Fruit fly (Drosophila melanogaster) whole organism, embryonic: ENCODE measurements around the gene Mkp3.

Experiments used
- ATbp ChIP-seq: fragments of 200-800 bp; sonication (Bioruptor generic); optimal IDR thresholded peaks from 2 replicates; lab custom pipeline; 2017; ENCODE audit warnings: missing biosample characterization, mild to moderate bottlenecking, missing genetic modification characterization, missing genetic modification reagents
- Awh ChIP-seq: fragments of 200-800 bp; sonication (Bioruptor generic); IDR thresholded peaks from 2 replicates; pipeline ENCODE4, ENCODE4 v1.3.6; 2022; ENCODE audit warnings: missing biosample characterization, missing genetic modification characterization
- BtbVII ChIP-seq: fragments of 200-800 bp; sonication (Bioruptor generic); optimal IDR thresholded peaks from 3 replicates; lab custom pipeline; 2017; ENCODE audit warnings: missing biosample characterization, mild to moderate bottlenecking, missing genetic modification characterization
- CG10654 ChIP-seq: fragments of 200-800 bp; sonication (Bioruptor generic); optimal IDR thresholded peaks from 2 replicates; lab custom pipeline; 2016; ENCODE audit warnings: missing biosample characterization, missing genetic modification characterization
- CG12391 ChIP-seq: fragments of 200-800 bp; sonication (Bioruptor generic); optimal IDR thresholded peaks from 3 replicates; lab custom pipeline; 2018; ENCODE audit warnings: missing biosample characterization, mild to moderate bottlenecking, missing genetic modification characterization, moderate library complexity
- CG12942 ChIP-seq: fragments of 200-800 bp; sonication (Bioruptor generic); optimal IDR thresholded peaks from 3 replicates; lab custom pipeline; 2016; ENCODE audit warnings: missing biosample characterization, missing genetic modification characterization
- CG13287 ChIP-seq: fragments of 200-800 bp; sonication (Bioruptor generic); IDR thresholded peaks from 2 replicates; pipeline ENCODE4 v1.3.6; 2022; ENCODE audit warnings: missing biosample characterization, missing genetic modification characterization; ENCODE audit not compliant: partially characterized antibody
- CG14050 ChIP-seq: fragments of 200-800 bp; sonication (Bioruptor generic); IDR thresholded peaks from 3 replicates; pipeline ENCODE4 v1.3.6; 2022; ENCODE audit warnings: missing biosample characterization, missing genetic modification characterization
- CG14965 ChIP-seq: fragments of 200-800 bp; sonication (Bioruptor generic); optimal IDR thresholded peaks from 2 replicates; lab custom pipeline; 2016; ENCODE audit warnings: missing biosample characterization, missing genetic modification characterization, borderline replicate concordance
- CG17361 ChIP-seq: fragments of 200-800 bp; sonication (Bioruptor generic); IDR thresholded peaks from 3 replicates; pipeline ENCODE4 v1.3.6; 2022; ENCODE audit warnings: missing biosample characterization, missing genetic modification characterization
- CG17612 ChIP-seq: fragments of 200-800 bp; sonication (Bioruptor generic); IDR thresholded peaks from 2 replicates; pipeline ENCODE4 v1.3.6; 2022; ENCODE audit warnings: missing biosample characterization, missing genetic modification characterization
- CG1792 ChIP-seq: fragments of 200-800 bp; sonication (Bioruptor generic); optimal IDR thresholded peaks from 2 replicates; lab custom pipeline; 2016; ENCODE audit warnings: missing biosample characterization, missing genetic modification characterization
- CG18476 ChIP-seq: fragments of 200-800 bp; sonication (Bioruptor generic); optimal IDR thresholded peaks from 2 replicates; lab custom pipeline; 2016; ENCODE audit warnings: missing biosample characterization, mild to moderate bottlenecking, missing genetic modification characterization
- CG2199 ChIP-seq: fragments of 200-800 bp; sonication (Bioruptor generic); IDR thresholded peaks from 3 replicates; pipeline ENCODE4 v1.3.6; 2022; ENCODE audit warnings: missing biosample characterization, missing genetic modification characterization
- CG2712 ChIP-seq: fragments of 200-800 bp; optimal IDR thresholded peaks from 3 replicates; lab custom pipeline; 2019; ENCODE audit warnings: missing biosample characterization, mild to moderate bottlenecking, missing genetic modification characterization, moderate library complexity
- CG4707 ChIP-seq: fragments of 200-800 bp; sonication (Bioruptor generic); optimal IDR thresholded peaks from 2 replicates; lab custom pipeline; 2018; ENCODE audit warnings: missing biosample characterization, mild to moderate bottlenecking, missing genetic modification characterization, moderate library complexity
- CG4820 ChIP-seq: fragments of 200-800 bp; sonication (Bioruptor generic); optimal IDR thresholded peaks from 3 replicates; lab custom pipeline; 2016; ENCODE audit warnings: missing biosample characterization, missing genetic modification characterization
- CG8290 ChIP-seq, 3 experiments: fragments of 200-800 bp; sonication (Bioruptor generic); optimal IDR thresholded peaks; 2 replicates each; lab custom pipeline; 2016 to 2019; ENCODE audit warnings: missing biosample characterization in 3 of 3, missing genetic modification characterization in 3 of 3, mild to moderate bottlenecking in 2 of 3, moderate library complexity in 1 of 3
- CG9932 ChIP-seq: fragments of 200-800 bp; sonication (Bioruptor generic); IDR thresholded peaks from 2 replicates; pipeline ENCODE4 v1.3.6; 2022; ENCODE audit warnings: missing biosample characterization, missing genetic modification characterization
- CoRest ChIP-seq: fragments of 200-800 bp; sonication (Bioruptor generic); optimal IDR thresholded peaks from 3 replicates; lab custom pipeline; 2018; ENCODE audit warnings: missing biosample characterization, mild to moderate bottlenecking, missing genetic modification characterization, moderate library complexity
- Dad ChIP-seq: fragments of 200-800 bp; sonication (Bioruptor generic); optimal IDR thresholded peaks from 3 replicates; lab custom pipeline; 2016; ENCODE audit warnings: missing biosample characterization, missing genetic modification characterization
- Dfd ChIP-seq, 2 experiments: fragments of >200 bp; optimal IDR thresholded peaks; 2 replicates each; lab custom pipeline; 2017; ENCODE audit warnings: missing biosample characterization in 2 of 2, missing genetic modification characterization in 2 of 2
- Dip3 ChIP-seq: fragments of 200-800 bp; sonication (Bioruptor generic); optimal IDR thresholded peaks from 3 replicates; lab custom pipeline; 2016; ENCODE audit warnings: missing biosample characterization, missing genetic modification characterization
- Doc3 ChIP-seq: fragments of 200-800 bp; sonication (Bioruptor generic); IDR thresholded peaks from 3 replicates; pipeline ENCODE4 v1.3.6; 2022; ENCODE audit warnings: missing biosample characterization, missing genetic modification characterization; ENCODE audit not compliant: partially characterized antibody
- Drgx ChIP-seq: fragments of 200-800 bp; sonication (Bioruptor generic); IDR thresholded peaks from 2 replicates; pipeline ENCODE4 v1.3.6; 2022; ENCODE audit warnings: missing biosample characterization, missing genetic modification characterization
- Eip74EF ChIP-seq, 2 experiments: fragments of 200-800 bp in 1 of 2; fragments of >200 bp in 1 of 2; sonication (Bioruptor generic) in 1 of 2; optimal IDR thresholded peaks; 2 replicates each; lab custom pipeline; 2017 to 2019; ENCODE audit warnings: missing biosample characterization in 2 of 2, missing genetic modification characterization in 2 of 2, mild to moderate bottlenecking in 1 of 2, moderate library complexity in 1 of 2
- Hr3 ChIP-seq: fragments of 200-800 bp; sonication (Bioruptor generic); optimal IDR thresholded peaks from 3 replicates; lab custom pipeline; 2016; ENCODE audit warnings: missing biosample characterization, missing genetic modification characterization
- MESR4 ChIP-seq: fragments of 200-800 bp; sonication (Bioruptor generic); optimal IDR thresholded peaks from 2 replicates; lab custom pipeline; 2018; ENCODE audit warnings: missing biosample characterization, mild to moderate bottlenecking, missing genetic modification characterization, moderate library complexity
- NC2α ChIP-seq: fragments of 200-800 bp; sonication (Bioruptor generic); optimal IDR thresholded peaks from 2 replicates; lab custom pipeline; 2016; ENCODE audit warnings: missing biosample characterization, missing genetic modification characterization
- PHDP ChIP-seq: fragments of 200-800 bp; sonication (Bioruptor generic); optimal IDR thresholded peaks from 3 replicates; lab custom pipeline; 2018; ENCODE audit warnings: missing biosample characterization, mild to moderate bottlenecking, missing genetic modification characterization, moderate library complexity
- Rfx ChIP-seq: fragments of 200-800 bp; sonication (Bioruptor generic); IDR thresholded peaks from 2 replicates; pipeline ENCODE4 v1.3.6; 2022; ENCODE audit warnings: missing biosample characterization, missing genetic modification characterization
- Sin3A ChIP-seq: fragments of >200 bp; optimal IDR thresholded peaks from 2 replicates; lab custom pipeline; 2018
- Tbp ChIP-seq: fragments of >200 bp; optimal IDR thresholded peaks from 2 replicates; lab custom pipeline; 2018; ENCODE audit warnings: missing biosample characterization, missing genetic modification characterization
- Xrp1 ChIP-seq: fragments of 200-800 bp; sonication (Bioruptor generic); IDR thresholded peaks from 2 replicates; pipeline ENCODE4 v1.3.6; 2022; ENCODE audit warnings: missing biosample characterization, missing genetic modification characterization
- ase ChIP-seq: fragments of 200-800 bp; sonication (Bioruptor generic); IDR thresholded peaks from 3 replicates; pipeline ENCODE4 v1.3.6; 2022; ENCODE audit warnings: missing biosample characterization, missing genetic modification characterization
- cad ChIP-seq: fragments of >200 bp; optimal IDR thresholded peaks from 2 replicates; lab custom pipeline; 2017; ENCODE audit warnings: missing biosample characterization, missing genetic modification characterization
- exex ChIP-seq: fragments of 200-800 bp; sonication (Bioruptor generic); optimal IDR thresholded peaks from 4 replicates; lab custom pipeline; 2018; ENCODE audit warnings: missing biosample characterization, mild to moderate bottlenecking, missing genetic modification characterization, moderate library complexity
- gro ChIP-seq: fragments of 200-800 bp; sonication (Bioruptor generic); optimal IDR thresholded peaks from 2 replicates; lab custom pipeline; 2016; ENCODE audit warnings: missing biosample characterization, missing genetic modification characterization
- inv ChIP-seq: fragments of 200-800 bp; sonication (Bioruptor generic); IDR thresholded peaks from 2 replicates; pipeline ENCODE4 v1.3.6; 2022; ENCODE audit warnings: missing biosample characterization, missing genetic modification characterization; ENCODE audit not compliant: partially characterized antibody
- jigr1 ChIP-seq: fragments of 200-800 bp; sonication (Bioruptor generic); IDR thresholded peaks from 3 replicates; pipeline ENCODE4 v1.3.6; 2022; ENCODE audit warnings: missing biosample characterization, missing genetic modification characterization
- mirr ChIP-seq: fragments of 200-800 bp; sonication (Bioruptor generic); optimal IDR thresholded peaks from 3 replicates; lab custom pipeline; 2018; ENCODE audit warnings: missing biosample characterization, mild to moderate bottlenecking, missing genetic modification characterization
- nmo ChIP-seq: fragments of 200-800 bp; sonication (Bioruptor generic); optimal IDR thresholded peaks from 2 replicates; lab custom pipeline; 2018; ENCODE audit warnings: missing biosample characterization, mild to moderate bottlenecking, missing genetic modification characterization, moderate library complexity
- prd ChIP-seq, 3 experiments: fragments of >200 bp in 2 of 3; fragments of 200-800 bp in 1 of 3; sonication (Bioruptor generic) in 1 of 3; optimal IDR thresholded peaks in 2 of 3; IDR thresholded peaks in 1 of 3; 2 replicates in 2 of 3; 3 replicates in 1 of 3; pipeline versions ENCODE4 v1.3.6 to Lab custom; 2017 to 2022; ENCODE audit warnings: missing biosample characterization in 1 of 3, missing genetic modification characterization in 1 of 3
- sqz ChIP-seq: fragments of 200-800 bp; sonication (Bioruptor generic); optimal IDR thresholded peaks from 3 replicates; lab custom pipeline; 2018; ENCODE audit warnings: missing biosample characterization, mild to moderate bottlenecking, missing genetic modification characterization
- tll ChIP-seq, 2 experiments: fragments of 200-800 bp in 1 of 2; fragments of >200 bp in 1 of 2; sonication (Bioruptor generic) in 1 of 2; optimal IDR thresholded peaks; 2 replicates each; lab custom pipeline; 2017 to 2019; ENCODE audit warnings: missing biosample characterization in 2 of 2, missing genetic modification characterization in 2 of 2, mild to moderate bottlenecking in 1 of 2, moderate library complexity in 1 of 2
- trem ChIP-seq: fragments of 200-800 bp; optimal IDR thresholded peaks from 3 replicates; lab custom pipeline; 2019; ENCODE audit warnings: missing biosample characterization, mild to moderate bottlenecking, missing genetic modification characterization, moderate library complexity
- usp ChIP-seq: fragments of >200 bp; optimal IDR thresholded peaks from 2 replicates; lab custom pipeline; 2017; ENCODE audit warnings: missing biosample characterization, missing genetic modification characterization

Gene Mkp3

dm6 chr3L:19096032-19096431 is 9.8 kb upstream of the Mkp3 start, which contains the start of gene CNPYb (continued):
- no peak for TF ChIP-seq CG13287
- no peak for TF ChIP-seq BtbVII (GFP tag; lab: Kevin White, UChicago)
- no peak for TF ChIP-seq CG2199 (GFP tag; lab: Robert Waterston, UW)
- TF ChIP-seq nmo (GFP tag; lab: Kevin White, UChicago): no peak
- TF ChIP-seq Awh: no peak
- no peak for TF ChIP-seq CG14965
- no peak for TF ChIP-seq prd (optimal IDR thresholded peaks at IDR 0.05; lab: Kevin White, UChicago)
- TF ChIP-seq prd (GFP tag; IDR thresholded peaks at IDR 0.05; lab: Robert Waterston, UW): no peak
- TF ChIP-seq CG1792: no peak
- no peak for TF ChIP-seq exex (tag; lab: Kevin White, UChicago)
- no peak for TF ChIP-seq Hr3 (GFP tag; lab: Kevin White, UChicago)
- TF ChIP-seq Dad (GFP tag; lab: Kevin White, UChicago): no peak
- TF ChIP-seq gro (GFP tag; lab: Kevin White, UChicago): no peak

- peak; percentile 3; the same call in 1 of the 2 replicates for TF ChIP-seq CG9932 (GFP tag; lab: Robert Waterston, UW)
- TF ChIP-seq Rfx (GFP tag; lab: Robert Waterston, UW): peak; percentile 4; the same call in 1 of the 2 replicates
- TF ChIP-seq NC2α (GFP tag; lab: Kevin White, UChicago): no peak
- no peak for TF ChIP-seq mirr
- peak; percentile 47 for TF ChIP-seq CoRest (tag; lab: Kevin White, UChicago)
- peak; percentile 29 for TF ChIP-seq PHDP
- TF ChIP-seq CG10654 (GFP tag; lab: Kevin White, UChicago): no peak
- peak; percentile 37 for TF ChIP-seq CG2712
- TF ChIP-seq Xrp1 (GFP tag; lab: Robert Waterston, UW): peak; percentile 36; the same call in 1 of the 2 replicates
- no peak for TF ChIP-seq usp (GFP tag; lab: Kevin White, UChicago)
- TF ChIP-seq MESR4: peak; percentile 84
- peak; percentile 17 for TF ChIP-seq CG4820
- TF ChIP-seq Doc3 (GFP tag; lab: Robert Waterston, UW): peak; percentile 78
- peak; percentile 75 for TF ChIP-seq inv
- TF ChIP-seq Tbp (GFP tag; lab: Kevin White, UChicago): no peak
- TF ChIP-seq Dfd (GFP tag; optimal IDR thresholded peaks at IDR 0.05; lab: Kevin White, UChicago): no peak
- no peak for TF ChIP-seq ase
- no peak for TF ChIP-seq CG8290 (GFP tag; optimal IDR thresholded peaks at IDR 0.05; lab: Kevin White, UChicago)
- peak in 1 of 2 experiments; percentile 68 for TF ChIP-seq CG8290 (tag; optimal IDR thresholded peaks at IDR 0.05; lab: Kevin White, UChicago)
- no peak for TF ChIP-seq CG17612 (GFP tag; lab: Robert Waterston, UW)
- TF ChIP-seq Sin3A (lab: Kevin White, UChicago): peak; percentile 15
- TF ChIP-seq trem (tag; lab: Kevin White, UChicago): peak; percentile 75
- no peak for TF ChIP-seq jigr1
- TF ChIP-seq CG18476 (GFP tag; lab: Kevin White, UChicago): no peak
- no peak for TF ChIP-seq CG4707 (GFP tag; lab: Kevin White, UChicago)
- peak; percentile 62 for TF ChIP-seq CG12391 (tag; lab: Kevin White, UChicago)
- TF ChIP-seq nmo (GFP tag; lab: Kevin White, UChicago): peak; percentile 56
- TF ChIP-seq CG17361 (GFP tag; lab: Robert Waterston, UW): peak; percentile 60; the same call in 2 of the 3 replicates
- no peak for TF ChIP-seq Dip3 (GFP tag; lab: Kevin White, UChicago)
- peak in 1 of 2 experiments; percentile 12 for TF ChIP-seq tll (GFP tag; optimal IDR thresholded peaks at IDR 0.05; lab: Kevin White, UChicago)
- TF ChIP-seq CG12942: no peak
- no peak for TF ChIP-seq sqz
- no peak for TF ChIP-seq cad (GFP tag; lab: Kevin White, UChicago)
- no peak for TF ChIP-seq Eip74EF (GFP tag; optimal IDR thresholded peaks at IDR 0.05; lab: Kevin White, UChicago)
- peak; percentile 17; the same call in 1 of the 3 replicates for TF ChIP-seq CG14050
- no peak for TF ChIP-seq ATbp (GFP tag; lab: Kevin White, UChicago)
- no peak for TF ChIP-seq Drgx
These were observed 6.2 kb upstream of the Mkp3 start, which contains the start of gene MESR6 for dm6 chr3L:19092125-19093058. Gene MESR6, plus strand, starts transcription at chr3L:19092670.
